Fruit fly (Drosophila melanogaster) whole organism, embryonic: ENCODE results near the gene CG15742.

Source experiments
- B-H2 ChIP-seq: fragments of 200-800 bp; sonication (Bioruptor generic); optimal IDR thresholded peaks from 2 replicates; lab custom pipeline; 2018; ENCODE audit warnings: missing biosample characterization, mild to moderate bottlenecking, missing genetic modification characterization
- Bdp1 ChIP-seq: fragments of 200-800 bp; sonication (Bioruptor generic); optimal IDR thresholded peaks from 3 replicates; lab custom pipeline; 2016; ENCODE audit warnings: missing biosample characterization, missing genetic modification characterization
- BtbVII ChIP-seq: fragments of 200-800 bp; sonication (Bioruptor generic); optimal IDR thresholded peaks from 3 replicates; lab custom pipeline; 2017; ENCODE audit warnings: missing biosample characterization, mild to moderate bottlenecking, missing genetic modification characterization
- CG11247 ChIP-seq: fragments of 200-800 bp; sonication (Bioruptor generic); IDR thresholded peaks from 2 replicates; pipeline ENCODE4 v1.3.6; 2022; ENCODE audit warnings: missing biosample characterization, missing genetic modification characterization
- CG14050 ChIP-seq: fragments of 200-800 bp; sonication (Bioruptor generic); IDR thresholded peaks from 3 replicates; pipeline ENCODE4 v1.3.6; 2022; ENCODE audit warnings: missing biosample characterization, missing genetic modification characterization
- CG17912 ChIP-seq: fragments of 200-800 bp; sonication (Bioruptor generic); optimal IDR thresholded peaks from 2 replicates; lab custom pipeline; 2018; ENCODE audit warnings: missing biosample characterization, mild to moderate bottlenecking, missing genetic modification characterization
- CG2202 ChIP-seq: fragments of 200-800 bp; sonication (Bioruptor generic); optimal IDR thresholded peaks from 2 replicates; lab custom pipeline; 2018; ENCODE audit warnings: missing biosample characterization, mild to moderate bottlenecking, missing genetic modification characterization
- CG33213 ChIP-seq: fragments of 200-800 bp; sonication (Bioruptor generic); optimal IDR thresholded peaks from 3 replicates; lab custom pipeline; 2016; ENCODE audit warnings: missing biosample characterization, missing genetic modification characterization
- CG34376 ChIP-seq: fragments of 200-800 bp; sonication (Bioruptor generic); optimal IDR thresholded peaks from 2 replicates; lab custom pipeline; 2018; ENCODE audit warnings: missing biosample characterization, mild to moderate bottlenecking, missing genetic modification characterization
- CG42726 ChIP-seq: fragments of 200-800 bp; sonication (Bioruptor generic); IDR thresholded peaks from 2 replicates; pipeline ENCODE4 v1.3.6; 2022; ENCODE audit warnings: missing biosample characterization, missing genetic modification characterization; ENCODE audit not compliant: partially characterized antibody
- CG4707 ChIP-seq: fragments of 200-800 bp; sonication (Bioruptor generic); optimal IDR thresholded peaks from 2 replicates; lab custom pipeline; 2018; ENCODE audit warnings: missing biosample characterization, mild to moderate bottlenecking, missing genetic modification characterization, moderate library complexity
- CG6765 ChIP-seq: fragments of 200-800 bp; sonication (Bioruptor generic); optimal IDR thresholded peaks from 3 replicates; lab custom pipeline; 2017; ENCODE audit warnings: missing biosample characterization, mild to moderate bottlenecking, missing genetic modification characterization
- CG6854 ChIP-seq: fragments of 200-800 bp; sonication (Bioruptor generic); optimal IDR thresholded peaks from 3 replicates; lab custom pipeline; 2017; ENCODE audit warnings: missing biosample characterization, mild to moderate bottlenecking, missing genetic modification characterization
- CG7556 ChIP-seq: fragments of 200-800 bp; sonication (Bioruptor generic); optimal IDR thresholded peaks from 2 replicates; lab custom pipeline; 2017; ENCODE audit warnings: missing biosample characterization, mild to moderate bottlenecking, missing genetic modification characterization
- CG7839 ChIP-seq: fragments of 200-800 bp; sonication (Bioruptor generic); optimal IDR thresholded peaks from 3 replicates; lab custom pipeline; 2018; ENCODE audit warnings: missing biosample characterization, mild to moderate bottlenecking, missing genetic modification characterization, moderate library complexity
- CG9876 ChIP-seq: fragments of 200-800 bp; sonication (Bioruptor generic); optimal IDR thresholded peaks from 2 replicates; lab custom pipeline; 2016; ENCODE audit warnings: missing biosample characterization, missing genetic modification characterization
- CG9932 ChIP-seq: fragments of 200-800 bp; sonication (Bioruptor generic); IDR thresholded peaks from 2 replicates; pipeline ENCODE4 v1.3.6; 2022; ENCODE audit warnings: missing biosample characterization, missing genetic modification characterization
- Eip74EF ChIP-seq, 2 experiments: fragments of 200-800 bp in 1 of 2; fragments of >200 bp in 1 of 2; sonication (Bioruptor generic) in 1 of 2; optimal IDR thresholded peaks; 2 replicates each; lab custom pipeline; 2017 to 2019; ENCODE audit warnings: missing biosample characterization in 2 of 2, missing genetic modification characterization in 2 of 2, mild to moderate bottlenecking in 1 of 2, moderate library complexity in 1 of 2
- HmgZ ChIP-seq: fragments of 200-800 bp; sonication (Bioruptor generic); optimal IDR thresholded peaks from 2 replicates; lab custom pipeline; 2018; ENCODE audit warnings: missing biosample characterization, mild to moderate bottlenecking, missing genetic modification characterization
- Hmr ChIP-seq: fragments of 200-800 bp; sonication (Bioruptor generic); optimal IDR thresholded peaks from 3 replicates; lab custom pipeline; 2017; ENCODE audit warnings: mild to moderate bottlenecking, missing biosample characterization, missing genetic modification reagents, missing genetic modification characterization
- Med ChIP-seq: fragments of 200-800 bp; sonication (Bioruptor generic); peaks from one replicate; lab custom pipeline; 2016; ENCODE audit warnings: missing biosample characterization, missing genetic modification characterization, mild to moderate bottlenecking, inconsistent platforms, moderate library complexity
- Opbp ChIP-seq: fragments of 200-800 bp; sonication (Bioruptor generic); IDR thresholded peaks from 3 replicates; pipeline ENCODE4 v1.3.6; 2022; ENCODE audit warnings: missing biosample characterization, missing genetic modification characterization; ENCODE audit not compliant: partially characterized antibody
- Pdp1 ChIP-seq, 2 experiments: fragments of 200-800 bp; sonication (Bioruptor generic); optimal IDR thresholded peaks; 3 replicates each; lab custom pipeline; 2016; ENCODE audit warnings: missing biosample characterization in 2 of 2, missing genetic modification characterization in 2 of 2, mild to moderate bottlenecking in 1 of 2, moderate library complexity in 1 of 2
- Six4 ChIP-seq: fragments of 200-800 bp; sonication (Bioruptor generic); optimal IDR thresholded peaks from 2 replicates; lab custom pipeline; 2016; ENCODE audit warnings: missing biosample characterization, missing genetic modification characterization
- Xrp1 ChIP-seq: fragments of 200-800 bp; sonication (Bioruptor generic); IDR thresholded peaks from 2 replicates; pipeline ENCODE4 v1.3.6; 2022; ENCODE audit warnings: missing biosample characterization, missing genetic modification characterization
- ase ChIP-seq: fragments of 200-800 bp; sonication (Bioruptor generic); IDR thresholded peaks from 3 replicates; pipeline ENCODE4 v1.3.6; 2022; ENCODE audit warnings: missing biosample characterization, missing genetic modification characterization
- bbx ChIP-seq: fragments of 200-800 bp; sonication (Bioruptor generic); IDR thresholded peaks from 2 replicates; pipeline ENCODE4 v1.3.6; 2022; ENCODE audit warnings: missing biosample characterization, missing genetic modification characterization; ENCODE audit not compliant: partially characterized antibody
- bsh ChIP-seq, 2 experiments: fragments of 200-800 bp; sonication (Bioruptor generic); optimal IDR thresholded peaks; 2 replicates each; lab custom pipeline; 2017 to 2018; ENCODE audit warnings: mild to moderate bottlenecking in 2 of 2, missing biosample characterization in 2 of 2, missing genetic modification characterization in 2 of 2, moderate library complexity in 1 of 2
- caup ChIP-seq: fragments of 200-800 bp; sonication (Bioruptor generic); optimal IDR thresholded peaks from 3 replicates; lab custom pipeline; 2017; ENCODE audit warnings: missing biosample characterization, mild to moderate bottlenecking, missing genetic modification characterization, moderate library complexity; ENCODE audit not compliant: severe bottlenecking
- cg ChIP-seq: fragments of 200-800 bp; sonication (Bioruptor generic); optimal IDR thresholded peaks from 3 replicates; lab custom pipeline; 2019; ENCODE audit warnings: missing biosample characterization, mild to moderate bottlenecking, missing genetic modification characterization, moderate library complexity
- dpn ChIP-seq, 2 experiments: fragments of 200-800 bp; sonication (Bioruptor generic); optimal IDR thresholded peaks; 3 replicates each; lab custom pipeline; 2016; ENCODE audit warnings: missing biosample characterization in 2 of 2, missing genetic modification characterization in 2 of 2
- emc ChIP-seq: fragments of 200-800 bp; sonication (Bioruptor generic); optimal IDR thresholded peaks from 2 replicates; lab custom pipeline; 2016; ENCODE audit warnings: missing biosample characterization, missing genetic modification characterization
- ewg ChIP-seq: fragments of 200-800 bp; sonication (Bioruptor generic); optimal IDR thresholded peaks from 3 replicates; lab custom pipeline; 2017; ENCODE audit warnings: mild to moderate bottlenecking, missing biosample characterization, missing genetic modification reagents, missing genetic modification characterization
- fd64A ChIP-seq: fragments of 200-800 bp; sonication (Bioruptor generic); optimal IDR thresholded peaks from 3 replicates; lab custom pipeline; 2018; ENCODE audit warnings: missing biosample characterization, mild to moderate bottlenecking, missing genetic modification characterization
- gem ChIP-seq: fragments of 200-800 bp; sonication (Bioruptor generic); optimal IDR thresholded peaks from 2 replicates; lab custom pipeline; 2019; ENCODE audit warnings: missing biosample characterization, mild to moderate bottlenecking, missing genetic modification characterization, moderate library complexity
- jing ChIP-seq: fragments of 200-800 bp; sonication (Bioruptor generic); optimal IDR thresholded peaks from 2 replicates; lab custom pipeline; 2018; ENCODE audit warnings: missing biosample characterization, mild to moderate bottlenecking, missing genetic modification characterization
- kah ChIP-seq: fragments of 200-800 bp; sonication (Bioruptor generic); optimal IDR thresholded peaks from 2 replicates; lab custom pipeline; 2018; ENCODE audit warnings: missing biosample characterization, mild to moderate bottlenecking, missing genetic modification characterization
- lab ChIP-seq: fragments of 200-800 bp; sonication (Bioruptor generic); optimal IDR thresholded peaks from 3 replicates; lab custom pipeline; 2017; ENCODE audit warnings: missing biosample characterization, missing genetic modification characterization, mild to moderate bottlenecking, moderate library complexity, missing genetic modification reagents
- maf-S ChIP-seq: fragments of 200-800 bp; sonication (Bioruptor generic); optimal IDR thresholded peaks from 2 replicates; lab custom pipeline; 2016; ENCODE audit warnings: missing biosample characterization, missing genetic modification characterization
- odd ChIP-seq: fragments of 200-800 bp; sonication (Bioruptor generic); optimal IDR thresholded peaks from 2 replicates; lab custom pipeline; 2017; ENCODE audit warnings: missing biosample characterization, mild to moderate bottlenecking, missing genetic modification characterization
- org-1 ChIP-seq: fragments of 200-800 bp; sonication (Bioruptor generic); optimal IDR thresholded peaks from 2 replicates; lab custom pipeline; 2017; ENCODE audit warnings: missing biosample characterization, missing genetic modification characterization
- row ChIP-seq: fragments of 200-800 bp; sonication (Bioruptor generic); IDR thresholded peaks from 3 replicates; pipeline ENCODE4 v1.3.6; 2022; ENCODE audit warnings: missing biosample characterization, missing genetic modification characterization
- scrt ChIP-seq: fragments of 200-800 bp; sonication (Bioruptor generic); optimal IDR thresholded peaks from 2 replicates; lab custom pipeline; 2018; ENCODE audit warnings: missing biosample characterization, mild to moderate bottlenecking, missing genetic modification characterization, moderate library complexity
- sens ChIP-seq: fragments of 200-800 bp; sonication (Bioruptor generic); peaks from one replicate; lab custom pipeline; 2016; ENCODE audit warnings: missing biosample characterization, missing genetic modification characterization
- seq ChIP-seq: fragments of 200-800 bp; sonication (Bioruptor generic); IDR thresholded peaks from 2 replicates; pipeline ENCODE4 v1.3.6; 2022; ENCODE audit warnings: missing biosample characterization, missing genetic modification characterization
- sisA ChIP-seq: fragments of 200-800 bp; sonication (Bioruptor generic); IDR thresholded peaks from 2 replicates; pipeline ENCODE4 v1.3.6; 2022; ENCODE audit warnings: missing biosample characterization, missing genetic modification characterization
- trh ChIP-seq: fragments of 200-800 bp; sonication (Bioruptor generic); optimal IDR thresholded peaks from 2 replicates; lab custom pipeline; 2016; ENCODE audit warnings: missing biosample characterization, missing genetic modification characterization
- tx ChIP-seq: fragments of 200-800 bp; sonication (Bioruptor generic); optimal IDR thresholded peaks from 2 replicates; lab custom pipeline; 2016; ENCODE audit warnings: missing biosample characterization, missing genetic modification characterization
- zfh2 ChIP-seq: fragments of 200-800 bp; sonication (Bioruptor generic); optimal IDR thresholded peaks from 2 replicates; lab custom pipeline; 2016; ENCODE audit warnings: missing biosample characterization, missing genetic modification characterization

Gene CG15742

dm6 chrX:13281244-13281877 is 23.1 kb upstream of the CG15742 start:
- TF ChIP-seq CG6765 (GFP tag; lab: Kevin White, UChicago) = peak; percentile 26
- peak; percentile 48 for TF ChIP-seq scrt (GFP tag; lab: Kevin White, UChicago)
- TF ChIP-seq CG11247 (GFP tag; lab: Robert Waterston, UW) = no peak
- TF ChIP-seq odd (GFP tag; lab: Kevin White, UChicago) = no peak
- 0 out of 3 replicates have a peak, but pooled peaks have one; percentile 17 for TF ChIP-seq row (GFP tag; lab: Robert Waterston, UW)
- peak; percentile 15 for TF ChIP-seq org-1 (GFP tag; lab: Kevin White, UChicago)
- TF ChIP-seq CG9876 (GFP tag; lab: Kevin White, UChicago) = no peak
- TF ChIP-seq BtbVII = peak; percentile 39
- no peak for TF ChIP-seq bbx (GFP tag; lab: Robert Waterston, UW)
- TF ChIP-seq dpn (GFP tag; optimal IDR thresholded peaks at IDR 0.05; lab: Kevin White, UChicago) = peak in 1 of 2 experiments; percentile 4
- TF ChIP-seq CG14050 (GFP tag; lab: Robert Waterston, UW) = no peak
- peak; percentile 4 for TF ChIP-seq CG4707 (GFP tag; lab: Kevin White, UChicago)
- TF ChIP-seq Med (GFP tag; lab: Kevin White, UChicago) = peak; percentile 40
- no peak for TF ChIP-seq ewg
- TF ChIP-seq seq (GFP tag; lab: Robert Waterston, UW) = no peak
- TF ChIP-seq CG17912 (GFP tag; lab: Kevin White, UChicago) = no peak
- TF ChIP-seq Bdp1 = no peak
- TF ChIP-seq bsh (GFP tag; optimal IDR thresholded peaks at IDR 0.05; lab: Kevin White, UChicago) = no peak
- TF ChIP-seq emc (GFP tag; lab: Kevin White, UChicago) = no peak
- peak; percentile 16 for TF ChIP-seq CG34376
- no peak for TF ChIP-seq ase (GFP tag; lab: Robert Waterston, UW)
- peak; percentile 59 for TF ChIP-seq lab (GFP tag; lab: Kevin White, UChicago)
- TF ChIP-seq CG42726 (GFP tag; lab: Robert Waterston, UW) = 0 out of 2 replicates have a peak, but pooled peaks have one; percentile 9
- no peak for TF ChIP-seq caup (GFP tag; lab: Kevin White, UChicago)
- TF ChIP-seq Pdp1 (GFP tag; optimal IDR thresholded peaks at IDR 0.05; lab: Kevin White, UChicago) = peak in 1 of 2 experiments; percentile 37
- no peak for TF ChIP-seq Opbp (GFP tag; lab: Robert Waterston, UW)
- peak; percentile 5 for TF ChIP-seq B-H2 (GFP tag; lab: Kevin White, UChicago)
- peak; percentile 14; the same call in 1 of the 2 replicates for TF ChIP-seq sisA (GFP tag; lab: Robert Waterston, UW)
- no peak for TF ChIP-seq CG2202
- no peak for TF ChIP-seq HmgZ (tag; lab: Kevin White, UChicago)
- TF ChIP-seq Hmr = peak; percentile 5
- TF ChIP-seq cg (GFP tag; lab: Kevin White, UChicago) = peak; percentile 38
- TF ChIP-seq sens (GFP tag; lab: Kevin White, UChicago) = peak; percentile 77
- TF ChIP-seq trh (GFP tag; lab: Kevin White, UChicago) = no peak
- TF ChIP-seq Xrp1 (GFP tag; lab: Robert Waterston, UW) = no peak
- no peak for TF ChIP-seq kah (GFP tag; lab: Kevin White, UChicago)
- TF ChIP-seq fd64A (GFP tag; lab: Kevin White, UChicago) = peak; percentile 16
- peak; percentile 9 for TF ChIP-seq CG7839 (tag; lab: Kevin White, UChicago)
- peak; percentile 6 for TF ChIP-seq CG7556 (GFP tag; lab: Kevin White, UChicago)
- TF ChIP-seq Six4 (GFP tag; lab: Kevin White, UChicago) = no peak
- 0 out of 2 replicates have a peak, but pooled peaks have one; percentile 6 for TF ChIP-seq CG9932 (GFP tag; lab: Robert Waterston, UW)
- no peak for TF ChIP-seq CG6854
- TF ChIP-seq tx = peak; percentile 8
- TF ChIP-seq zfh2 (GFP tag; lab: Kevin White, UChicago) = peak; percentile 1
- TF ChIP-seq Eip74EF (GFP tag; optimal IDR thresholded peaks at IDR 0.05; lab: Kevin White, UChicago) = peak in 1 of 2 experiments; percentile 10
- TF ChIP-seq CG33213 (GFP tag; lab: Kevin White, UChicago) = no peak
- TF ChIP-seq jing (GFP tag; lab: Kevin White, UChicago) = no peak
- TF ChIP-seq gem (tag; lab: Kevin White, UChicago) = peak; percentile 17
- TF ChIP-seq maf-S = peak; percentile 9
